Worm (Caenorhabditis elegans): ENCODE data around the gene dhs-27.

dhs-27 gene

DNA sequence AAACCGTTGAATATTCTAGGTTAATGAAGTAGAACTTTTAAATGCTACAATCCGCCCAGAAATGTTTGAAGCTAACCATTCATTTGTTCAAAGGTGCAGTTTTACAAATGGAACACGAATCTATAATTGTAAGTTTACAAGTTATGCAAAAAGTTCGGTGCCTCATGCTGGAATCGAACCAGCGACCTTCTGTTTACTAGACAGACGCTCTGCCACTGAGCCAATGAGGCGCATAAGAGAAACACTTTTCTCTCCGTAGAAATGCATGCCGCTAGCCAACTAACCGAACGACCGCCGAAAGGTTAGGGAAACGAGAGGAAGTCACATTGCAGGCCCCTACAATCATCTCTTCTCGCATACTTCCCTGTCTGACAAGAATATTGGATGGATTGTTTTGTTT lies 43.2 kb downstream of the dhs-27 start (continued):
- TF ChIP-seq daf-16 (GFP tag; optimal IDR thresholded peaks at IDR 0.05) (peak; percentile 45 to 82), daf-16 (tag; optimal IDR thresholded peaks at IDR 0.05) (peak; percentile 89), nhr-10 (tag; optimal IDR thresholded peaks at IDR 0.05) (no peak), madf-9 (GFP tag; conservative IDR thresholded peaks at IDR 0.05) (peak; percentile 93), pha-4 (GFP tag; IDR thresholded peaks at IDR 0.05) (peak; percentile 90), pha-4 (tag; optimal IDR thresholded peaks at IDR 0.05) (peak; percentile 34), ceh-32 (tag; optimal IDR thresholded peaks at IDR 0.05; ENCODE audit: poor library complexity) (peak; percentile 22), nhr-237 (tag; optimal IDR thresholded peaks at IDR 0.05) (no peak), fkh-10 (GFP tag; optimal IDR thresholded peaks at IDR 0.05) (no peak), ZK337.2 (GFP tag; IDR thresholded peaks at IDR 0.05) (no peak), F26F4.8 (GFP tag; conservative IDR thresholded peaks at IDR 0.05) (peak; percentile 81), nhr-76 (tag; optimal IDR thresholded peaks at IDR 0.05) (no peak), attf-4 (tag; optimal IDR thresholded peaks at IDR 0.05) (no peak), F44E2.7 (GFP tag; IDR thresholded peaks at IDR 0.05) (peak; percentile 96), pqm-1 (tag; optimal IDR thresholded peaks at IDR 0.05) (no peak), nhr-28 (tag; optimal IDR thresholded peaks at IDR 0.05) (peak; percentile 37), mes-2 (tag; optimal IDR thresholded peaks at IDR 0.05; ENCODE audit: poor library complexity, severe bottlenecking) (peak; percentile 87), saeg-2 (GFP tag; IDR thresholded peaks at IDR 0.05) (peak; percentile 71; the same call in 1 of the 2 replicates), nhr-77 (tag; optimal IDR thresholded peaks at IDR 0.05) (peak; percentile 60), daf-8 (GFP tag; IDR thresholded peaks at IDR 0.05) (no peak), duxl-1 (tag; optimal IDR thresholded peaks at IDR 0.05; ENCODE audit: poor library complexity) (peak; percentile 65), F37D6.2 (tag; optimal IDR thresholded peaks at IDR 0.05) (peak; percentile 66), hmg-1.1 (GFP tag; IDR thresholded peaks at IDR 0.05) (peak; percentile 95), ceh-62 (tag; optimal IDR thresholded peaks at IDR 0.05) (no peak), unc-130 (GFP tag; optimal IDR thresholded peaks at IDR 0.05) (peak; percentile 44), fos-1 (tag; optimal IDR thresholded peaks at IDR 0.05) (no peak), tag-97 (GFP tag; IDR thresholded peaks at IDR 0.05) (no peak), mdt-29 (GFP tag; IDR thresholded peaks at IDR 0.05) (peak; percentile 81; the same call in 1 of the 2 replicates)

DNA sequence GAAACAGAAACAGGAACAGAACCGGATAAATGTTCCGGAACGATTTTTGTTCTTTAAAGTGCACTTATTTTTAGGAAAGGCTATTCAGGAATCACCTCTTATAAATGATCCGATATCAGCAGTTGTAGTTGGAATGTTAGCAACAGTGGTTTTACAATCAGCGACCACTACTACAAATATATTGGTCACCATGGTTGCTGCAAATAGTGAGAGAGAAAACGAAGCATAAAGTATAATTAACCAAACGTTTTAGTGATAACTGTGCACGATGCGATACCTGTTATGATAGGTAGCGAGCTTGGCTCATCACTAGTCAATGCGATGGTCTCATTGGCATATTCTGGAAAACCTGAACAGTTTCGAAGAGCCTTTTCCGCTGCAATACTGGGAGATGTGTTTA lies 45.1 kb downstream of the dhs-27 start:
- TF ChIP-seq ztf-11 (tag; optimal IDR thresholded peaks at IDR 0.05) (no peak), tra-1 (GFP tag; IDR thresholded peaks at IDR 0.05) (no peak), lir-3 (tag; optimal IDR thresholded peaks at IDR 0.05) (no peak), fos-1 (tag; optimal IDR thresholded peaks at IDR 0.05) (no peak), dmd-6 (GFP tag; IDR thresholded peaks at IDR 0.05) (no peak), unc-62 (GFP tag; optimal IDR thresholded peaks at IDR 0.05 in 1 of 2) (peak in 1 of 2 experiments; percentile 95), unc-62 (tag; optimal IDR thresholded peaks at IDR 0.05) (no peak), T20F7.1 (GFP tag; optimal IDR thresholded peaks at IDR 0.05) (no peak), hif-1 (tag; optimal IDR thresholded peaks at IDR 0.05) (no peak), ZK546.5 (tag; optimal IDR thresholded peaks at IDR 0.05) (no peak)

DNA sequence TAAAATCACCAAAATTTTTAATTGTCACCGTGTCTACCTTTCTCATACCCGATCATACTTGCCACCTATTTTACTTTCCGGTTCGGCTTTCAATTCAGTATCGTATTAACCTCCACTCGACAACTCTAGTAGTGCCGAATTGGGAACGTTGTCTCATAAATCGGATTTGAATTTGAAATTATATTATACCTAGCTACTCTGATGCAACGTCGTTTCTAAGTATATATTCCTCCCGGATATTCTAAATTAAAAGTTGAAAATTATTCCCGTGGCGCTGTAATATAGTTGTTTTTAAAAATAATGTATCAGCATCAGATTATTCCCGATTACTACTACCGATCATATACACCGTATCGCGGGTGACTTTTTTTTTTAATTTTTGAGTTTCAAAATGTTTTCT lies 45.9 kb downstream of the dhs-27 start, which contains the start of gene ZK563.2:
TSS of gene ZK563.2 (plus strand) at position 301 of the 400 bp plus-strand sequence.
- no peak for TF ChIP-seq duxl-1 (tag; optimal IDR thresholded peaks at IDR 0.05; ENCODE audit: poor library complexity)
- TF ChIP-seq saeg-2 (GFP tag; IDR thresholded peaks at IDR 0.05) = no peak
- no peak for TF ChIP-seq D1046.2 (GFP tag; IDR thresholded peaks at IDR 0.05)
- TF ChIP-seq madf-5 (GFP tag; IDR thresholded peaks at IDR 0.05) = no peak
- TF ChIP-seq pqm-1 (tag; optimal IDR thresholded peaks at IDR 0.05) = no peak
- TF ChIP-seq zip-11 (GFP tag; IDR thresholded peaks at IDR 0.05) = no peak
- TF ChIP-seq T20F7.1 (GFP tag; optimal IDR thresholded peaks at IDR 0.05) = no peak
- TF ChIP-seq nhr-237 (tag; optimal IDR thresholded peaks at IDR 0.05) = no peak
- TF ChIP-seq zfp-2 (tag; optimal IDR thresholded peaks at IDR 0.05) = no peak
- TF ChIP-seq lim-7 (GFP tag; IDR thresholded peaks at IDR 0.05) = no peak

All from whole organism, L4 larva.